Fruit fly (Drosophila melanogaster): Measurements from ENCODE around the gene CG15056.

CG15056 gene

dm6 chrX:18405567-18406059 is 9.6 kb upstream of the CG15056 start (continued):
- TF ChIP-seq CG4854 (GFP tag; optimal IDR thresholded peaks at IDR 0.05) (peak; percentile 37), CG33213 (GFP tag; optimal IDR thresholded peaks at IDR 0.05) (no peak), CG8359 (GFP tag; optimal IDR thresholded peaks at IDR 0.05; ENCODE audit: borderline replicate concordance) (no peak), CG8281 (tag; optimal IDR thresholded peaks at IDR 0.05) (peak; percentile 54), CG3407 (GFP tag; optimal IDR thresholded peaks at IDR 0.05) (peak; percentile 58), MTF-1 (GFP tag; optimal IDR thresholded peaks at IDR 0.05; ENCODE audit: borderline replicate concordance) (no peak), hb (GFP tag; IDR thresholded peaks at IDR 0.05; ENCODE audit: partially characterized antibody) (no peak), slbo (GFP tag; IDR thresholded peaks at IDR 0.05) (peak; percentile 73), Jarid2 (GFP tag; optimal IDR thresholded peaks at IDR 0.05) (peak; percentile 40), tll (GFP tag; optimal IDR thresholded peaks at IDR 0.05) (no peak), kni (GFP tag; optimal IDR thresholded peaks at IDR 0.05) (no peak), D19A (tag; optimal IDR thresholded peaks at IDR 0.05) (peak; percentile 58), bab2 (GFP tag; optimal IDR thresholded peaks at IDR 0.05) (peak; percentile 27), H2.0 (GFP tag; IDR thresholded peaks at IDR 0.05) (peak; percentile 32), CG10267 (tag; optimal IDR thresholded peaks at IDR 0.05) (peak; percentile 58), D19B (GFP tag; optimal IDR thresholded peaks at IDR 0.05) (peak; percentile 25), CrebB (tag; optimal IDR thresholded peaks at IDR 0.05) (no peak), CG32767 (GFP tag; IDR thresholded peaks at IDR 0.05) (peak; percentile 42; the same call in 1 of the 2 replicates), CG11695 (GFP tag; IDR thresholded peaks at IDR 0.05) (peak; percentile 51; the same call in 2 of the 3 replicates), Oli (tag; optimal IDR thresholded peaks at IDR 0.05) (peak; percentile 85), HmgZ (tag; optimal IDR thresholded peaks at IDR 0.05) (peak; percentile 1), Bteb2 (GFP tag; optimal IDR thresholded peaks at IDR 0.05) (peak; percentile 46), Dip3 (GFP tag; optimal IDR thresholded peaks at IDR 0.05) (peak; percentile 15), fru (optimal IDR thresholded peaks at IDR 0.05) (no peak), CG31441 (GFP tag; IDR thresholded peaks at IDR 0.05) (peak; percentile 90), cwo (GFP tag; optimal IDR thresholded peaks at IDR 0.05) (peak; percentile 56), hth (optimal IDR thresholded peaks at IDR 0.05) (no peak), toy (GFP tag; IDR thresholded peaks at IDR 0.05) (no peak), her (GFP tag; optimal IDR thresholded peaks at IDR 0.05) (no peak), sqz (GFP tag; optimal IDR thresholded peaks at IDR 0.05) (peak; percentile 5), CG8089 (GFP tag; optimal IDR thresholded peaks at IDR 0.05) (peak; percentile 43), HLH4C (GFP tag; IDR thresholded peaks at IDR 0.05; ENCODE audit: partially characterized antibody) (no peak), CG18599 (GFP tag; optimal IDR thresholded peaks at IDR 0.05) (peak; percentile 61), Blimp-1 (GFP tag; optimal IDR thresholded peaks at IDR 0.05) (peak; percentile 60), CG2889 (GFP tag; IDR thresholded peaks at IDR 0.05) (0 out of 3 replicates have a peak, but pooled peaks have one; percentile 25), wor (GFP tag; IDR thresholded peaks at IDR 0.05) (peak; percentile 57), pfk (GFP tag; optimal IDR thresholded peaks at IDR 0.05) (no peak), twi (tag; optimal IDR thresholded peaks at IDR 0.05) (peak; percentile 18), Awh (GFP tag; IDR thresholded peaks at IDR 0.05) (0 out of 2 replicates have a peak, but pooled peaks have one; percentile 44), Dref (GFP tag; IDR thresholded peaks at IDR 0.05) (no peak), dmrt11E (tag; optimal IDR thresholded peaks at IDR 0.05) (peak; percentile 43), dm (GFP tag; optimal IDR thresholded peaks at IDR 0.05) (no peak), danr (GFP tag; IDR thresholded peaks at IDR 0.05) (peak; percentile 56; the same call in 1 of the 2 replicates), CG17328 (GFP tag; IDR thresholded peaks at IDR 0.05) (peak; percentile 37; the same call in 1 of the 2 replicates), CG6813 (GFP tag; optimal IDR thresholded peaks at IDR 0.05) (peak; percentile 24), CG3995 (GFP tag; optimal IDR thresholded peaks at IDR 0.05) (no peak), CG2199 (GFP tag; IDR thresholded peaks at IDR 0.05) (no peak), lmd (GFP tag; IDR thresholded peaks at IDR 0.05) (peak; percentile 63), scrt (GFP tag; optimal IDR thresholded peaks at IDR 0.05) (no peak), CG14667 (GFP tag; IDR thresholded peaks at IDR 0.05) (no peak)
